Fruit fly (Drosophila melanogaster) whole organism, embryonic: ENCODE results near the gene CG4297.

Experiments used
- CG1024 ChIP-seq: fragments of 200-800 bp; sonication (Bioruptor generic); IDR thresholded peaks from 2 replicates; pipeline ENCODE4 v1.3.6; 2022; ENCODE audit warnings: missing biosample characterization, missing genetic modification characterization
- CG10462 ChIP-seq: fragments of 200-800 bp; sonication (Bioruptor generic); optimal IDR thresholded peaks from 2 replicates; lab custom pipeline; 2016; ENCODE audit warnings: missing biosample characterization, missing genetic modification characterization
- CG10654 ChIP-seq: fragments of 200-800 bp; sonication (Bioruptor generic); optimal IDR thresholded peaks from 2 replicates; lab custom pipeline; 2016; ENCODE audit warnings: missing biosample characterization, missing genetic modification characterization
- CG11504 ChIP-seq: fragments of 200-800 bp; sonication (Bioruptor generic); optimal IDR thresholded peaks from 3 replicates; lab custom pipeline; 2019; ENCODE audit warnings: missing biosample characterization, mild to moderate bottlenecking, missing genetic modification characterization, moderate library complexity
- CG1233 ChIP-seq: fragments of 200-800 bp; sonication (Bioruptor generic); optimal IDR thresholded peaks from 4 replicates; lab custom pipeline; 2018; ENCODE audit warnings: missing biosample characterization, mild to moderate bottlenecking, missing genetic modification characterization
- CG12769 ChIP-seq: fragments of 200-800 bp; sonication (Bioruptor generic); optimal IDR thresholded peaks from 2 replicates; lab custom pipeline; 2019; ENCODE audit warnings: missing biosample characterization, mild to moderate bottlenecking, missing genetic modification characterization, moderate library complexity
- CG13123 ChIP-seq: fragments of 200-800 bp; sonication (Bioruptor generic); optimal IDR thresholded peaks from 2 replicates; lab custom pipeline; 2016; ENCODE audit warnings: missing biosample characterization, missing genetic modification characterization
- CG14667 ChIP-seq: fragments of 200-800 bp; sonication (Bioruptor generic); IDR thresholded peaks from 2 replicates; pipeline ENCODE4 v1.3.6; 2022; ENCODE audit warnings: missing biosample characterization, missing genetic modification characterization
- CG1529 ChIP-seq: fragments of 200-800 bp; sonication (Bioruptor generic); optimal IDR thresholded peaks from 3 replicates; lab custom pipeline; 2018; ENCODE audit warnings: missing biosample characterization, missing genetic modification characterization
- CG16815 ChIP-seq: fragments of 200-800 bp; sonication (Bioruptor generic); optimal IDR thresholded peaks from 3 replicates; lab custom pipeline; 2017; ENCODE audit warnings: missing biosample characterization, mild to moderate bottlenecking, missing genetic modification characterization
- CG30431 ChIP-seq: fragments of 200-800 bp; sonication (Bioruptor generic); optimal IDR thresholded peaks from 2 replicates; lab custom pipeline; 2017; ENCODE audit warnings: missing biosample characterization, missing genetic modification characterization
- CG3726 ChIP-seq: fragments of 200-800 bp; sonication (Bioruptor generic); IDR thresholded peaks from 3 replicates; pipeline ENCODE4, ENCODE4 v1.3.6; 2022; ENCODE audit warnings: missing biosample characterization, missing genetic modification characterization
- CG42726 ChIP-seq: fragments of 200-800 bp; sonication (Bioruptor generic); IDR thresholded peaks from 2 replicates; pipeline ENCODE4 v1.3.6; 2022; ENCODE audit warnings: missing biosample characterization, missing genetic modification characterization; ENCODE audit not compliant: partially characterized antibody
- CG4282 ChIP-seq: fragments of 200-800 bp; sonication (Bioruptor generic); optimal IDR thresholded peaks from 2 replicates; lab custom pipeline; 2016; ENCODE audit warnings: missing biosample characterization, missing genetic modification characterization
- CG4360 ChIP-seq: fragments of 200-800 bp; sonication (Bioruptor generic); IDR thresholded peaks from 2 replicates; pipeline ENCODE4 v1.3.6; 2022; ENCODE audit warnings: missing biosample characterization, missing genetic modification characterization
- CG6175 ChIP-seq: fragments of 200-800 bp; sonication (Bioruptor generic); IDR thresholded peaks from 3 replicates; pipeline ENCODE4 v1.3.6; 2022; ENCODE audit warnings: missing biosample characterization, missing genetic modification characterization
- CG9876 ChIP-seq: fragments of 200-800 bp; sonication (Bioruptor generic); optimal IDR thresholded peaks from 2 replicates; lab custom pipeline; 2016; ENCODE audit warnings: missing biosample characterization, missing genetic modification characterization
- CrebB ChIP-seq: fragments of 200-800 bp; sonication (Bioruptor generic); optimal IDR thresholded peaks from 3 replicates; lab custom pipeline; 2018; ENCODE audit warnings: missing biosample characterization, mild to moderate bottlenecking, missing genetic modification characterization
- Deaf1 ChIP-seq: fragments of 200-800 bp; optimal IDR thresholded peaks from 3 replicates; lab custom pipeline; 2019; ENCODE audit warnings: missing biosample characterization, mild to moderate bottlenecking, missing genetic modification characterization, moderate library complexity
- Dek ChIP-seq: fragments of 200-800 bp; sonication (Bioruptor generic); optimal IDR thresholded peaks from 3 replicates; lab custom pipeline; 2019; ENCODE audit warnings: missing biosample characterization, mild to moderate bottlenecking, missing genetic modification characterization, moderate library complexity
- Dfd ChIP-seq, 2 experiments: fragments of >200 bp; optimal IDR thresholded peaks; 2 replicates each; lab custom pipeline; 2017; ENCODE audit warnings: missing biosample characterization in 2 of 2, missing genetic modification characterization in 2 of 2
- Dll ChIP-seq: fragments of 200-800 bp; sonication (Bioruptor generic); IDR thresholded peaks from 4 replicates; pipeline ENCODE4 v1.3.6; 2022; ENCODE audit warnings: missing biosample characterization, missing genetic modification characterization; ENCODE audit not compliant: partially characterized antibody
- Fer1 ChIP-seq: fragments of 200-800 bp; sonication (Bioruptor generic); optimal IDR thresholded peaks from 2 replicates; lab custom pipeline; 2017; ENCODE audit warnings: missing biosample characterization, mild to moderate bottlenecking, missing genetic modification characterization
- H2.0 ChIP-seq: fragments of 200-800 bp; sonication (Bioruptor generic); IDR thresholded peaks from 2 replicates; pipeline ENCODE4 v1.3.6; 2022; ENCODE audit warnings: missing biosample characterization, missing genetic modification characterization
- Hr3 ChIP-seq: fragments of 200-800 bp; sonication (Bioruptor generic); optimal IDR thresholded peaks from 3 replicates; lab custom pipeline; 2016; ENCODE audit warnings: missing biosample characterization, missing genetic modification characterization
- Jarid2 ChIP-seq: fragments of 200-800 bp; sonication (Bioruptor generic); optimal IDR thresholded peaks from 3 replicates; lab custom pipeline; 2017; ENCODE audit warnings: mild to moderate bottlenecking, missing biosample characterization, missing genetic modification reagents, missing genetic modification characterization
- Lpt ChIP-seq: fragments of >200 bp; optimal IDR thresholded peaks from 2 replicates; lab custom pipeline; 2018; ENCODE audit warnings: missing biosample characterization, missing genetic modification characterization
- Nf-YB ChIP-seq: fragments of 200-800 bp; sonication (Bioruptor generic); optimal IDR thresholded peaks from 3 replicates; lab custom pipeline; 2019; ENCODE audit warnings: missing biosample characterization, mild to moderate bottlenecking, missing genetic modification characterization, moderate library complexity
- NfI ChIP-seq: fragments of 200-800 bp; sonication (Bioruptor generic); optimal IDR thresholded peaks from 3 replicates; lab custom pipeline; 2018; ENCODE audit warnings: missing biosample characterization, mild to moderate bottlenecking, missing genetic modification characterization, moderate library complexity
- Opbp ChIP-seq: fragments of 200-800 bp; sonication (Bioruptor generic); IDR thresholded peaks from 3 replicates; pipeline ENCODE4 v1.3.6; 2022; ENCODE audit warnings: missing biosample characterization, missing genetic modification characterization; ENCODE audit not compliant: partially characterized antibody
- TFAM ChIP-seq: fragments of 200-800 bp; sonication (Bioruptor generic); optimal IDR thresholded peaks from 2 replicates; lab custom pipeline; 2017; ENCODE audit warnings: missing biosample characterization, missing genetic modification characterization, inconsistent platforms
- abd-A ChIP-seq: fragments of 200-800 bp; sonication (Bioruptor generic); optimal IDR thresholded peaks from 3 replicates; lab custom pipeline; 2019; ENCODE audit warnings: missing biosample characterization, mild to moderate bottlenecking, missing genetic modification characterization, moderate library complexity
- ac ChIP-seq: fragments of 200-800 bp; sonication (Bioruptor generic); optimal IDR thresholded peaks from 3 replicates; lab custom pipeline; 2017; ENCODE audit warnings: missing biosample characterization, mild to moderate bottlenecking, missing genetic modification characterization
- ap ChIP-seq: fragments of 200-800 bp; sonication (Bioruptor generic); IDR thresholded peaks from 2 replicates; pipeline ENCODE4 v1.3.6; 2022; ENCODE audit warnings: missing biosample characterization, missing genetic modification characterization
- ato ChIP-seq: fragments of 200-800 bp; sonication (Bioruptor generic); IDR thresholded peaks from 2 replicates; pipeline ENCODE4 v1.3.6; 2022; ENCODE audit warnings: missing biosample characterization, missing genetic modification characterization; ENCODE audit not compliant: partially characterized antibody
- en ChIP-seq: fragments of 200-800 bp; sonication (Bioruptor generic); optimal IDR thresholded peaks from 2 replicates; lab custom pipeline; 2016; ENCODE audit warnings: missing biosample characterization, missing genetic modification characterization
- fd102C ChIP-seq: fragments of 200-800 bp; sonication (Bioruptor generic); optimal IDR thresholded peaks from 2 replicates; lab custom pipeline; 2018; ENCODE audit warnings: missing biosample characterization, mild to moderate bottlenecking, missing genetic modification characterization, moderate library complexity
- fu2 ChIP-seq: fragments of 200-800 bp; sonication (Bioruptor generic); optimal IDR thresholded peaks from 2 replicates; lab custom pipeline; 2016; ENCODE audit warnings: missing biosample characterization, missing genetic modification characterization
- gcm2 ChIP-seq: fragments of 200-800 bp; sonication (Bioruptor generic); optimal IDR thresholded peaks from 2 replicates; lab custom pipeline; 2016; ENCODE audit warnings: missing biosample characterization, missing genetic modification characterization
- ind ChIP-seq: fragments of 200-800 bp; sonication (Bioruptor generic); optimal IDR thresholded peaks from 3 replicates; lab custom pipeline; 2016; ENCODE audit warnings: missing biosample characterization, missing genetic modification characterization
- jing ChIP-seq: fragments of 200-800 bp; sonication (Bioruptor generic); optimal IDR thresholded peaks from 2 replicates; lab custom pipeline; 2018; ENCODE audit warnings: missing biosample characterization, mild to moderate bottlenecking, missing genetic modification characterization
- nerfin-1 ChIP-seq: fragments of 200-800 bp; sonication (Bioruptor generic); optimal IDR thresholded peaks from 3 replicates; lab custom pipeline; 2019; ENCODE audit warnings: missing biosample characterization, mild to moderate bottlenecking, missing genetic modification characterization, moderate library complexity
- nmo ChIP-seq: fragments of 200-800 bp; sonication (Bioruptor generic); optimal IDR thresholded peaks from 2 replicates; lab custom pipeline; 2018; ENCODE audit warnings: missing biosample characterization, mild to moderate bottlenecking, missing genetic modification characterization, moderate library complexity
- prd ChIP-seq, 3 experiments: fragments of >200 bp in 2 of 3; fragments of 200-800 bp in 1 of 3; sonication (Bioruptor generic) in 1 of 3; optimal IDR thresholded peaks in 2 of 3; IDR thresholded peaks in 1 of 3; 2 replicates in 2 of 3; 3 replicates in 1 of 3; pipeline versions ENCODE4 v1.3.6 to Lab custom; 2017 to 2022; ENCODE audit warnings: missing biosample characterization in 1 of 3, missing genetic modification characterization in 1 of 3
- schlank ChIP-seq: fragments of 200-800 bp; sonication (Bioruptor generic); optimal IDR thresholded peaks from 2 replicates; lab custom pipeline; 2018; ENCODE audit warnings: missing biosample characterization, mild to moderate bottlenecking, missing genetic modification characterization
- tin ChIP-seq: fragments of 200-800 bp; sonication (Bioruptor generic); optimal IDR thresholded peaks from 3 replicates; lab custom pipeline; 2016; ENCODE audit warnings: missing biosample characterization, missing genetic modification characterization
- tio ChIP-seq: fragments of 200-800 bp; sonication (Bioruptor generic); optimal IDR thresholded peaks from 2 replicates; lab custom pipeline; 2017; ENCODE audit warnings: missing biosample characterization, missing genetic modification characterization, inconsistent platforms

Gene CG4297

DNA sequence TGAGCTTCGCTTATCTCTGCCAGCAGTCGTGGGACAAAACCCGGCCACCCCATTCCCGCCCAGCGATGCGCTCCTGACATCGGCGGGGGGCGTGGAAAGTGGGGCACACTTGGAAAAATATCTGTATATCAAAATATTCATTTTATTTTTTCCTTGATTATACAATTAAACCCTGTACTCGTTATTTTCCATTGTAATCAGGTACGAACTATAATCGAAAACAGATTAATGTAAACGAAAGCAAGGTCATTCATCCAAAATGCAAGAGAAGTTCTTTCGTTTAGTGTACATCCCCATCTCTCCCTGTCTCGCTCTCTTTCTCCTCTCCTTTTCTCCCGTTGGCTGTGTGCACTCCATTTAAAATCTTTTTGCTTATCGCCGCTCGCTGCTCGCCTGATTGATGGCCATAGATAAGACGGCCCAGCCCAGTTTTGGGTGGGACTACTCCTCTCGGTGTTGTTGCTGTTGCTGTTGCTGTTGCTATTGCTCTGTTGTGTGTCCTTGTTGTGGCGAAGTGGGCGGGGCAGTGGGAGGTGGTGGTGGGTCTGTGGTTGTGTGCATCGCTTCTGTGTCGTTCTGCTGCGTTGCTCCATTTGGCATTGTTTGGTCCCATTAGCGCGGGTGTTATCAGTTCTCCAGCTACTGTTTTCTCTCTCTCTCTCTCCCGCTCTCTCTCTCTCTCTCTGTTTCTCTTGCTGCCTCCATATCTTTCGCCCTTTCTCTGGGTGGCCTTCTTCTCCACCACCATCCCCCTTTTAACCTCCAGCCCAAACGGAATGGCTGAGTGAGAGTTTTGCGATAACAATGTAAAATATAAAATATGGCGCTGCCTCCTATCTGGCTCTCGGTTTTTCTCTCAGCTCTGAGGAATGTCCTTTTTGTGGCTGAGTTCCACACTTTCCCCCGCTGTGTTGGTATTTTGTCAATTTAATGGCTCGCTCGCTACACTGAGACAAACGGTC is 44.3 kb upstream of the CG4297 start (continued):
- no peak for TF ChIP-seq ac
- peak; percentile 89 for TF ChIP-seq CG12769 (tag; lab: Kevin White, UChicago)
- peak; percentile 54 for TF ChIP-seq CG10654
- TF ChIP-seq CG10462, result peak; percentile 39
- peak; percentile 86 for TF ChIP-seq Fer1
- TF ChIP-seq Dfd (GFP tag; optimal IDR thresholded peaks at IDR 0.05; lab: Kevin White, UChicago), result no peak
- TF ChIP-seq CG3726 (GFP tag; lab: Robert Waterston, UW), result peak; percentile 62; the same call in 1 of the 3 replicates
- TF ChIP-seq CG16815 (GFP tag; lab: Kevin White, UChicago), result peak; percentile 62
- peak; percentile 81 for TF ChIP-seq nmo (GFP tag; lab: Kevin White, UChicago)
- peak; percentile 58 for TF ChIP-seq CG30431 (GFP tag; lab: Kevin White, UChicago)
- TF ChIP-seq CrebB (tag; lab: Kevin White, UChicago), result peak; percentile 49
- peak; percentile 69 for TF ChIP-seq tin (GFP tag; lab: Kevin White, UChicago)
- TF ChIP-seq CG42726 (GFP tag; lab: Robert Waterston, UW), result no peak
- TF ChIP-seq Dek, result peak; percentile 40
- TF ChIP-seq schlank (tag; lab: Kevin White, UChicago), result no peak
- TF ChIP-seq ato, result no peak
- no peak for TF ChIP-seq Dll (GFP tag; lab: Robert Waterston, UW)
- no peak for TF ChIP-seq Opbp (GFP tag; lab: Robert Waterston, UW)
- peak; percentile 84 for TF ChIP-seq CG11504 (tag; lab: Kevin White, UChicago)
- TF ChIP-seq prd (optimal IDR thresholded peaks at IDR 0.05; lab: Kevin White, UChicago), result no peak
- TF ChIP-seq prd (GFP tag; IDR thresholded peaks at IDR 0.05; lab: Robert Waterston, UW), result peak; percentile 86
- TF ChIP-seq tio (GFP tag; lab: Kevin White, UChicago), result peak; percentile 60
- TF ChIP-seq Nf-YB (GFP tag; lab: Kevin White, UChicago), result peak; percentile 86
- peak; percentile 50 for TF ChIP-seq en (GFP tag; lab: Kevin White, UChicago)
- peak; percentile 55 for TF ChIP-seq NfI (GFP tag; lab: Kevin White, UChicago)
- peak; percentile 77 for TF ChIP-seq ind (GFP tag; lab: Kevin White, UChicago)
- peak; percentile 71 for TF ChIP-seq CG1233 (GFP tag; lab: Kevin White, UChicago)
- no peak for TF ChIP-seq Lpt (GFP tag; lab: Kevin White, UChicago)
- peak; percentile 6 for TF ChIP-seq gcm2 (GFP tag; lab: Kevin White, UChicago)
- TF ChIP-seq CG9876 (GFP tag; lab: Kevin White, UChicago), result no peak
- peak; percentile 50 for TF ChIP-seq H2.0 (GFP tag; lab: Robert Waterston, UW)
- peak; percentile 45 for TF ChIP-seq fu2
- peak; percentile 32; the same call in 1 of the 2 replicates for TF ChIP-seq CG4360 (GFP tag; lab: Robert Waterston, UW)
- peak; percentile 64 for TF ChIP-seq ap (GFP tag; lab: Robert Waterston, UW)
- no peak; the same call in 1 of the 2 replicates for TF ChIP-seq CG1024 (GFP tag; lab: Robert Waterston, UW)
- TF ChIP-seq Hr3 (GFP tag; lab: Kevin White, UChicago), result peak; percentile 76
- peak; percentile 48 for TF ChIP-seq Jarid2 (GFP tag; lab: Kevin White, UChicago)
- peak; percentile 61 for TF ChIP-seq nerfin-1
- peak; percentile 65 for TF ChIP-seq jing (GFP tag; lab: Kevin White, UChicago)
- TF ChIP-seq CG4282 (GFP tag; lab: Kevin White, UChicago), result peak; percentile 16
- TF ChIP-seq abd-A, result peak; percentile 74
- no peak for TF ChIP-seq fd102C (GFP tag; lab: Kevin White, UChicago)
- peak; percentile 33 for TF ChIP-seq CG13123 (GFP tag; lab: Kevin White, UChicago)
- peak; percentile 54 for TF ChIP-seq TFAM (GFP tag; lab: Kevin White, UChicago)
- TF ChIP-seq Deaf1 (tag; lab: Kevin White, UChicago), result peak; percentile 36
- TF ChIP-seq CG6175 (GFP tag; lab: Robert Waterston, UW), result 0 out of 3 replicates have a peak, but pooled peaks have one; percentile 34
- TF ChIP-seq CG1529 (GFP tag; lab: Kevin White, UChicago), result peak; percentile 75
- TF ChIP-seq CG14667 (GFP tag; lab: Robert Waterston, UW), result peak; percentile 68; the same call in 1 of the 2 replicates
